Worm (Caenorhabditis elegans): Measurements from ENCODE around the gene Y11D7A.19.

Y11D7A.19 gene

DNA sequence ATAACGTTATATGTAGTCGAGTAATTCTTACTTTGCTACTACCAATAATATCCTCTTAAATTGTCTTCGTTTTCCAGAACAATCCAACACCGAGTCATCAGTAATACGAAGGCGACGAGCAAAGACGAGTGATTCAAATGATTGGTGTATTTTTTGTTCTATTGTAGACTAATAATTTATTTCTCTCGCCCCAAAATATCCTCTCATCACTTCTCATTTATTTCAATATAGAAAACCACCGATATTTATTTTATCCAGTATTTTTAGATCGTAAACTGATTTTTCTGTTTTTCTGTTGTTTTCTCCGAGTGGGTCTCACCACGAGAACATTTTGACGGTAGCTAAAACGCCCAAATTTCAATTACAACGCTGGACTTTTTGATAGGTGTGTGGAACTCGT lies 38.7 kb downstream of the Y11D7A.19 start:
- TF ChIP-seq skn-1 (tag; optimal IDR thresholded peaks at IDR 0.05) (no peak), ztf-11 (tag; optimal IDR thresholded peaks at IDR 0.05) (no peak), lin-11 (tag; optimal IDR thresholded peaks at IDR 0.05) (no peak), sma-3 (GFP tag; optimal IDR thresholded peaks at IDR 0.05) (no peak), mdl-1 (tag; optimal IDR thresholded peaks at IDR 0.05) (no peak), nhr-25 (tag; optimal IDR thresholded peaks at IDR 0.05) (no peak), nhr-11 (tag; optimal IDR thresholded peaks at IDR 0.05) (no peak), ZK546.5 (tag; optimal IDR thresholded peaks at IDR 0.05) (no peak), ceh-16 (tag; optimal IDR thresholded peaks at IDR 0.05) (no peak), R02D3.7 (tag; optimal IDR thresholded peaks at IDR 0.05) (no peak), gmeb-1 (tag; optimal IDR thresholded peaks at IDR 0.05) (no peak), unc-62 (GFP tag; optimal IDR thresholded peaks at IDR 0.05) (no peak), nhr-10 (tag; optimal IDR thresholded peaks at IDR 0.05) (no peak), blmp-1 (tag; optimal IDR thresholded peaks at IDR 0.05; ENCODE audit: insufficient read depth) (no peak), fos-1 (tag; optimal IDR thresholded peaks at IDR 0.05) (no peak), nhr-23 (tag; optimal IDR thresholded peaks at IDR 0.05) (no peak), lsy-2 (tag; optimal IDR thresholded peaks at IDR 0.05) (no peak), nhr-21 (tag; optimal IDR thresholded peaks at IDR 0.05) (no peak), zag-1 (tag; optimal IDR thresholded peaks at IDR 0.05) (no peak)

- TF ChIP-seq nhr-129 (tag; optimal IDR thresholded peaks at IDR 0.05) (no peak), nhr-10 (tag; optimal IDR thresholded peaks at IDR 0.05) (no peak)
Measured at ce11 chrIV:9224825-9225224, 41.5 kb downstream of the Y11D7A.19 start, which contains the start of gene C46C2.3. C46C2.3 (plus strand) TSS chrIV:9225125.

DNA sequence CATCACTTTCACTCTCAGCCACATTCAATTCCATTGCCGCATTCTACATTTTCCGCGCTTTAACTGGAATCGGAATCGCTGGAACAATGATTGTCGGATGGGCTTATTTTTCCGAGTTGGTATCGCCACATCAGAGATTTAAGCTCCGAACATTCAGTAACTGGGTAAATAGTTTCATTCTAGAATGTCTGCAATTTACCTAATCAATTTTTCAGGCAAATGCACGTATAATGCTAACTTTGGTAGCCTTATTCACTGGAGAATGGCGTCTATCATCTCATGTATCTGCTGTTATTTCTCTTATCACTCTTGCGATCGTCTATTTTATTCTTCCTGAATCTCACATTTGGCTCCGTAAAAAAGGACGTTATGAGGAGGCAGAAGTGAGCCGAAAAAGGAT lies 47.9 kb downstream of the Y11D7A.19 start:
- TF ChIP-seq fos-1 (tag; optimal IDR thresholded peaks at IDR 0.05): no peak
- no peak for TF ChIP-seq Y55F3AM.14 (GFP tag; optimal IDR thresholded peaks at IDR 0.05)

- no peak for TF ChIP-seq lin-13 (GFP tag; optimal IDR thresholded peaks at IDR 0.05)
Measured at ce11 chrIV:9217426-9217825, 48.9 kb downstream of the Y11D7A.19 start, which contains the start of gene C46C2.2. C46C2.2 (plus strand) TSS chrIV:9217726.

DNA sequence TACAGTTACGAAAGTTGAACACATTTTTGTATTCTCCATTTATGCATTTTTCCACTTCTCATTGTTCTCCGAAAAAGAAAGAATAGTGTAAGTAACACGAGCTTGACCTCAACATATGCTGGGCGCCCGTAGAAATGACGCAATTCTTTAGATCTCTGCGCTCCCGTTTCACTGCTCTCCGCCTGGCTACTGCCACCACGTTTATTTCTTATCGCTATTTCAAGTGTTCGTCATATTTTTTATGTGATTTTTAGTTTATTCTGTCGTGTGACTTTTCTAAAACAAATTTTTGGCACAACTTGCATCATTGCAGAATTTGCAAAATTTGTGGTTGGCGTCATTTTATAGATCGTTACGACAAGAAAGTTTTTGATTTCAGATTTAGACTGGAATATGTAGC lies 49.4 kb downstream of the Y11D7A.19 start:
- TF ChIP-seq blmp-1 (tag; optimal IDR thresholded peaks at IDR 0.05; ENCODE audit: insufficient read depth) (no peak), sem-4 (tag; optimal IDR thresholded peaks at IDR 0.05) (no peak), unc-62 (GFP tag; optimal IDR thresholded peaks at IDR 0.05) (no peak), ceh-82 (tag; optimal IDR thresholded peaks at IDR 0.05) (no peak), unc-55 (GFP tag; optimal IDR thresholded peaks at IDR 0.05) (no peak), nhr-23 (tag; optimal IDR thresholded peaks at IDR 0.05) (no peak), alr-1 (tag; optimal IDR thresholded peaks at IDR 0.05) (no peak), ceh-16 (tag; optimal IDR thresholded peaks at IDR 0.05) (no peak), sma-9 (GFP tag; optimal IDR thresholded peaks at IDR 0.05) (peak; percentile 36), sma-9 (tag; optimal IDR thresholded peaks at IDR 0.05) (no peak), nhr-237 (tag; optimal IDR thresholded peaks at IDR 0.05) (no peak), ZK546.5 (tag; optimal IDR thresholded peaks at IDR 0.05) (no peak), nhr-129 (tag; optimal IDR thresholded peaks at IDR 0.05) (peak; percentile 74), aly-2 (tag; optimal IDR thresholded peaks at IDR 0.05) (no peak), gmeb-1 (tag; optimal IDR thresholded peaks at IDR 0.05) (no peak), ztf-4 (tag; optimal IDR thresholded peaks at IDR 0.05) (no peak), fos-1 (tag; optimal IDR thresholded peaks at IDR 0.05) (peak; percentile 69), skn-1 (tag; optimal IDR thresholded peaks at IDR 0.05) (no peak), nhr-6 (tag; optimal IDR thresholded peaks at IDR 0.05) (no peak), lin-39 (tag; optimal IDR thresholded peaks at IDR 0.05) (no peak), sma-3 (GFP tag; optimal IDR thresholded peaks at IDR 0.05) (no peak), ztf-1 (GFP tag; conservative IDR thresholded peaks at IDR 0.05) (no peak), C34F6.9 (tag; optimal IDR thresholded peaks at IDR 0.05) (no peak)

Measured in whole organism, L2 larva.